Fruit fly (Drosophila melanogaster) whole organism, embryonic: ENCODE measurements around the gene THADA.

Experiments used
- Bgb ChIP-seq: fragments of 200-800 bp; sonication (Bioruptor generic); IDR thresholded peaks from 2 replicates; pipeline ENCODE4 v1.3.6; 2022; ENCODE audit warnings: missing biosample characterization, missing genetic modification characterization; ENCODE audit not compliant: partially characterized antibody
- CG10366 ChIP-seq: fragments of 200-800 bp; sonication (Bioruptor generic); IDR thresholded peaks from 2 replicates; pipeline ENCODE4 v1.3.6; 2022; ENCODE audit warnings: missing biosample characterization, missing genetic modification characterization
- CG13287 ChIP-seq: fragments of 200-800 bp; sonication (Bioruptor generic); IDR thresholded peaks from 2 replicates; pipeline ENCODE4 v1.3.6; 2022; ENCODE audit warnings: missing biosample characterization, missing genetic modification characterization; ENCODE audit not compliant: partially characterized antibody
- CG14710 ChIP-seq: fragments of 200-800 bp; sonication (Bioruptor generic); optimal IDR thresholded peaks from 3 replicates; lab custom pipeline; 2019; ENCODE audit warnings: missing biosample characterization, mild to moderate bottlenecking, missing genetic modification characterization, moderate library complexity
- CG1529 ChIP-seq: fragments of 200-800 bp; sonication (Bioruptor generic); optimal IDR thresholded peaks from 3 replicates; lab custom pipeline; 2018; ENCODE audit warnings: missing biosample characterization, missing genetic modification characterization
- CG1602 ChIP-seq: fragments of 200-800 bp; sonication (Bioruptor generic); optimal IDR thresholded peaks from 3 replicates; lab custom pipeline; 2016; ENCODE audit warnings: missing biosample characterization, missing genetic modification characterization
- CG17359 ChIP-seq: fragments of 200-800 bp; sonication (Bioruptor generic); optimal IDR thresholded peaks from 3 replicates; lab custom pipeline; 2018; ENCODE audit warnings: missing biosample characterization, mild to moderate bottlenecking, missing genetic modification characterization, moderate library complexity
- CG17385 ChIP-seq: fragments of 200-800 bp; sonication (Bioruptor generic); optimal IDR thresholded peaks from 3 replicates; lab custom pipeline; 2018; ENCODE audit warnings: missing biosample characterization, mild to moderate bottlenecking, missing genetic modification characterization
- CG18619 ChIP-seq: fragments of 200-800 bp; sonication (Bioruptor generic); optimal IDR thresholded peaks from 3 replicates; lab custom pipeline; 2017; ENCODE audit warnings: missing biosample characterization, mild to moderate bottlenecking, missing genetic modification characterization
- CG2678 ChIP-seq: fragments of 200-800 bp; sonication (Bioruptor generic); optimal IDR thresholded peaks from 3 replicates; lab custom pipeline; 2019; ENCODE audit warnings: missing biosample characterization, mild to moderate bottlenecking, missing genetic modification characterization, moderate library complexity
- CG4707 ChIP-seq: fragments of 200-800 bp; sonication (Bioruptor generic); optimal IDR thresholded peaks from 2 replicates; lab custom pipeline; 2018; ENCODE audit warnings: missing biosample characterization, mild to moderate bottlenecking, missing genetic modification characterization, moderate library complexity
- CG5953 ChIP-seq: fragments of 200-800 bp; sonication (Bioruptor generic); IDR thresholded peaks from 2 replicates; pipeline ENCODE4 v1.3.6; 2022; ENCODE audit warnings: missing biosample characterization, missing genetic modification characterization
- CG6272 ChIP-seq: fragments of 200-800 bp; sonication (Bioruptor generic); IDR thresholded peaks from 2 replicates; pipeline ENCODE4 v1.3.6; 2022; ENCODE audit warnings: missing biosample characterization, missing genetic modification characterization
- CG7963 ChIP-seq: fragments of 200-800 bp; sonication (Bioruptor generic); IDR thresholded peaks from 3 replicates; pipeline ENCODE4 v1.3.6; 2022; ENCODE audit warnings: missing biosample characterization, missing genetic modification characterization; ENCODE audit not compliant: partially characterized antibody
- CG9437 ChIP-seq: fragments of 200-800 bp; sonication (Bioruptor generic); optimal IDR thresholded peaks from 2 replicates; lab custom pipeline; 2018; ENCODE audit warnings: missing biosample characterization, mild to moderate bottlenecking, missing genetic modification characterization
- Dip2 ChIP-seq: fragments of 200-800 bp; sonication (Bioruptor generic); IDR thresholded peaks from 2 replicates; pipeline ENCODE4 v1.3.6; 2022; ENCODE audit warnings: missing biosample characterization, missing genetic modification characterization
- Dll ChIP-seq: fragments of 200-800 bp; sonication (Bioruptor generic); IDR thresholded peaks from 4 replicates; pipeline ENCODE4 v1.3.6; 2022; ENCODE audit warnings: missing biosample characterization, missing genetic modification characterization; ENCODE audit not compliant: partially characterized antibody
- Fer1 ChIP-seq: fragments of 200-800 bp; sonication (Bioruptor generic); optimal IDR thresholded peaks from 2 replicates; lab custom pipeline; 2017; ENCODE audit warnings: missing biosample characterization, mild to moderate bottlenecking, missing genetic modification characterization
- Myb ChIP-seq: fragments of 200-800 bp; sonication (Bioruptor generic); optimal IDR thresholded peaks from 2 replicates; lab custom pipeline; 2016; ENCODE audit warnings: missing biosample characterization, missing genetic modification characterization
- NK7.1 ChIP-seq: fragments of 200-800 bp; sonication (Bioruptor generic); optimal IDR thresholded peaks from 3 replicates; lab custom pipeline; 2016; ENCODE audit warnings: missing biosample characterization, missing genetic modification characterization
- Xbp1 ChIP-seq: fragments of 200-800 bp; sonication (Bioruptor generic); optimal IDR thresholded peaks from 3 replicates; lab custom pipeline; 2016; ENCODE audit warnings: missing biosample characterization, mild to moderate bottlenecking, missing genetic modification characterization
- ac ChIP-seq: fragments of 200-800 bp; sonication (Bioruptor generic); optimal IDR thresholded peaks from 3 replicates; lab custom pipeline; 2017; ENCODE audit warnings: missing biosample characterization, mild to moderate bottlenecking, missing genetic modification characterization
- ap ChIP-seq: fragments of 200-800 bp; sonication (Bioruptor generic); IDR thresholded peaks from 2 replicates; pipeline ENCODE4 v1.3.6; 2022; ENCODE audit warnings: missing biosample characterization, missing genetic modification characterization
- chinmo ChIP-seq: fragments of 200-800 bp; sonication (Bioruptor generic); IDR thresholded peaks from 4 replicates; pipeline ENCODE4 v1.3.6; 2022; ENCODE audit warnings: missing biosample characterization, missing genetic modification characterization; ENCODE audit not compliant: partially characterized antibody
- chm ChIP-seq: fragments of 200-800 bp; sonication (Bioruptor generic); IDR thresholded peaks from 2 replicates; pipeline ENCODE4 v1.3.6; 2022; ENCODE audit warnings: missing biosample characterization, missing genetic modification characterization
- chn ChIP-seq: fragments of 200-800 bp; sonication (Bioruptor generic); optimal IDR thresholded peaks from 2 replicates; lab custom pipeline; 2016; ENCODE audit warnings: missing biosample characterization, missing genetic modification characterization
- cwo ChIP-seq: fragments of 200-800 bp; sonication (Bioruptor generic); optimal IDR thresholded peaks from 3 replicates; lab custom pipeline; 2017; ENCODE audit warnings: missing biosample characterization, missing genetic modification characterization, mild to moderate bottlenecking, moderate library complexity, missing genetic modification reagents
- da ChIP-seq: fragments of 200-800 bp; sonication (Bioruptor generic); optimal IDR thresholded peaks from 2 replicates; lab custom pipeline; 2016; ENCODE audit warnings: missing biosample characterization, missing genetic modification characterization
- dmrt11E ChIP-seq: fragments of 200-800 bp; sonication (Bioruptor generic); optimal IDR thresholded peaks from 3 replicates; lab custom pipeline; 2018; ENCODE audit warnings: missing biosample characterization, mild to moderate bottlenecking, missing genetic modification characterization, moderate library complexity
- dmrt99B ChIP-seq: fragments of 200-800 bp; sonication (Bioruptor generic); optimal IDR thresholded peaks from 2 replicates; lab custom pipeline; 2018; ENCODE audit warnings: missing biosample characterization, mild to moderate bottlenecking, missing genetic modification characterization, moderate library complexity
- dysf ChIP-seq: fragments of 200-800 bp; sonication (Bioruptor generic); IDR thresholded peaks from 3 replicates; pipeline ENCODE4 v1.3.6; 2022; ENCODE audit warnings: missing biosample characterization, missing genetic modification characterization
- gce ChIP-seq: fragments of 200-800 bp; sonication (Bioruptor generic); IDR thresholded peaks from 3 replicates; pipeline ENCODE4 v1.3.6; 2022; ENCODE audit warnings: missing biosample characterization, missing genetic modification characterization
- gcm2 ChIP-seq: fragments of 200-800 bp; sonication (Bioruptor generic); optimal IDR thresholded peaks from 2 replicates; lab custom pipeline; 2016; ENCODE audit warnings: missing biosample characterization, missing genetic modification characterization
- grn ChIP-seq: fragments of 200-800 bp; sonication (Bioruptor generic); optimal IDR thresholded peaks from 3 replicates; lab custom pipeline; 2017; ENCODE audit warnings: missing biosample characterization, missing genetic modification characterization
- gro ChIP-seq: fragments of 200-800 bp; sonication (Bioruptor generic); optimal IDR thresholded peaks from 2 replicates; lab custom pipeline; 2016; ENCODE audit warnings: missing biosample characterization, missing genetic modification characterization
- hb ChIP-seq: fragments of 200-800 bp; sonication (Bioruptor generic); IDR thresholded peaks from 3 replicates; pipeline ENCODE4 v1.3.6; 2022; ENCODE audit warnings: missing biosample characterization, missing genetic modification characterization; ENCODE audit not compliant: partially characterized antibody
- jigr1 ChIP-seq: fragments of 200-800 bp; sonication (Bioruptor generic); IDR thresholded peaks from 3 replicates; pipeline ENCODE4 v1.3.6; 2022; ENCODE audit warnings: missing biosample characterization, missing genetic modification characterization
- jumu ChIP-seq: fragments of 200-800 bp; sonication (Bioruptor generic); optimal IDR thresholded peaks from 3 replicates; lab custom pipeline; 2016; ENCODE audit warnings: missing biosample characterization, missing genetic modification characterization
- ken ChIP-seq: fragments of 200-800 bp; sonication (Bioruptor generic); IDR thresholded peaks from 3 replicates; pipeline ENCODE4 v1.3.6; 2022; ENCODE audit warnings: missing biosample characterization, missing genetic modification characterization
- lmd ChIP-seq: fragments of 200-800 bp; sonication (Bioruptor generic); IDR thresholded peaks from 2 replicates; pipeline ENCODE4 v1.3.6; 2022; ENCODE audit warnings: missing biosample characterization, missing genetic modification characterization
- pros ChIP-seq: fragments of 200-800 bp; sonication (Bioruptor generic); optimal IDR thresholded peaks from 3 replicates; lab custom pipeline; 2019; ENCODE audit warnings: missing biosample characterization, mild to moderate bottlenecking, missing genetic modification characterization, moderate library complexity
- row ChIP-seq: fragments of 200-800 bp; sonication (Bioruptor generic); IDR thresholded peaks from 3 replicates; pipeline ENCODE4 v1.3.6; 2022; ENCODE audit warnings: missing biosample characterization, missing genetic modification characterization
- slbo ChIP-seq: fragments of 200-800 bp; sonication (Bioruptor generic); IDR thresholded peaks from 2 replicates; pipeline ENCODE4 v1.3.6; 2022; ENCODE audit warnings: missing biosample characterization, missing genetic modification characterization
- slou ChIP-seq: fragments of 200-800 bp; sonication (Bioruptor generic); optimal IDR thresholded peaks from 3 replicates; lab custom pipeline; 2016; ENCODE audit warnings: missing biosample characterization, missing genetic modification characterization
- stwl ChIP-seq: fragments of 200-800 bp; sonication (Bioruptor generic); optimal IDR thresholded peaks from 3 replicates; lab custom pipeline; 2018; ENCODE audit warnings: missing biosample characterization, mild to moderate bottlenecking, missing genetic modification characterization, moderate library complexity
- vnd ChIP-seq: fragments of 200-800 bp; sonication (Bioruptor generic); IDR thresholded peaks from 3 replicates; pipeline ENCODE4 v1.3.6; 2022; ENCODE audit warnings: missing biosample characterization, missing genetic modification characterization; ENCODE audit not compliant: partially characterized antibody
- z ChIP-seq: fragments of 200-800 bp; sonication (Bioruptor generic); IDR thresholded peaks from 3 replicates; pipeline ENCODE4 v1.3.6; 2022; ENCODE audit warnings: missing biosample characterization, missing genetic modification characterization

The THADA gene

dm6 chrX:19825191-19825590, 40.1 kb downstream of the THADA start (continued):
- TF ChIP-seq dmrt11E (tag; lab: Kevin White, UChicago) = no peak

- TF ChIP-seq CG1529 (GFP tag; lab: Kevin White, UChicago) = no peak
- TF ChIP-seq CG14710 = peak; percentile 83
- peak; percentile 15 for TF ChIP-seq stwl (tag; lab: Kevin White, UChicago)
- TF ChIP-seq slbo (GFP tag; lab: Robert Waterston, UW) = no peak
Measured at dm6 chrX:19823980-19824379, 41.3 kb downstream of the THADA start, which contains the start of gene SkpE. TSS of gene SkpE (minus strand) at chrX:19824080.

- TF ChIP-seq CG17359 (tag; lab: Kevin White, UChicago) (no peak), da (GFP tag; lab: Kevin White, UChicago) (no peak), gro (GFP tag; lab: Kevin White, UChicago) (no peak), lmd (GFP tag; lab: Robert Waterston, UW) (0 out of 2 replicates have a peak, but pooled peaks have one; percentile 20), CG10366 (GFP tag; lab: Robert Waterston, UW) (no peak), NK7.1 (GFP tag; lab: Kevin White, UChicago) (no peak), slou (GFP tag; lab: Kevin White, UChicago) (no peak), chinmo (GFP tag; lab: Robert Waterston, UW) (no peak), CG2678 (tag; lab: Kevin White, UChicago) (peak; percentile 56), CG17385 (GFP tag; lab: Kevin White, UChicago) (peak; percentile 11), CG1602 (GFP tag; lab: Kevin White, UChicago) (no peak), hb (no peak), CG13287 (GFP tag; lab: Robert Waterston, UW) (no peak), CG18619 (GFP tag; lab: Kevin White, UChicago) (no peak), dmrt99B (tag; lab: Kevin White, UChicago) (peak; percentile 55), dysf (GFP tag; lab: Robert Waterston, UW) (no peak), cwo (GFP tag; lab: Kevin White, UChicago) (no peak), z (GFP tag; lab: Robert Waterston, UW) (no peak), vnd (GFP tag; lab: Robert Waterston, UW) (no peak), jumu (GFP tag; lab: Kevin White, UChicago) (no peak), grn (no peak), Fer1 (peak; percentile 40), ap (GFP tag; lab: Robert Waterston, UW) (no peak), CG9437 (GFP tag; lab: Kevin White, UChicago) (no peak), chn (no peak), jigr1 (GFP tag; lab: Robert Waterston, UW) (no peak), gcm2 (GFP tag; lab: Kevin White, UChicago) (no peak), CG5953 (GFP tag; lab: Robert Waterston, UW) (no peak), gce (no peak), chm (no peak), Dip2 (GFP tag; lab: Robert Waterston, UW) (no peak), Dll (GFP tag; lab: Robert Waterston, UW) (no peak), Bgb (GFP tag; lab: Robert Waterston, UW) (no peak), CG7963 (GFP tag; lab: Robert Waterston, UW) (no peak), pros (GFP tag; lab: Kevin White, UChicago) (no peak), Myb (no peak), ken (peak; percentile 43; the same call in 1 of the 3 replicates), CG6272 (GFP tag; lab: Robert Waterston, UW) (no peak), CG4707 (GFP tag; lab: Kevin White, UChicago) (no peak), dmrt11E (tag; lab: Kevin White, UChicago) (no peak), CG1529 (GFP tag; lab: Kevin White, UChicago) (no peak), Xbp1 (GFP tag; lab: Kevin White, UChicago) (no peak), ac (no peak), row (peak; percentile 35; the same call in 2 of the 3 replicates)
Measured at dm6 chrX:19818617-19819016, 46.7 kb downstream of the THADA start.
